Worm (Caenorhabditis elegans) whole organism, L1 larva: ENCODE data around the gene zipt-15.

Experiments used
- C16A3.4 ChIP-seq: fragments of 150-350 bp; optimal IDR thresholded peaks from 2 replicates; lab custom pipeline; 2014; ENCODE audit warnings: missing biosample characterization, missing genetic modification characterization
- F16B12.6 ChIP-seq: fragments of 150-350 bp; optimal IDR thresholded peaks from 2 replicates; lab custom pipeline; 2014; ENCODE audit warnings: missing biosample characterization, missing genetic modification characterization
- Y116A8C.19 ChIP-seq: sonication (generic microtip); optimal IDR thresholded peaks from 2 replicates; lab custom pipeline; 2016; ENCODE audit warnings: missing compliant biosample characterization, missing genetic modification characterization, borderline replicate concordance
- aha-1 ChIP-seq: fragments of 150-350 bp; optimal IDR thresholded peaks from 2 replicates; lab custom pipeline; 2014; ENCODE audit warnings: missing biosample characterization, missing genetic modification characterization
- alr-1 ChIP-seq: fragments of 200-800 bp; sonication (Bioruptor generic); optimal IDR thresholded peaks from 2 replicates; lab custom pipeline; 2018; ENCODE audit warnings: borderline replicate concordance, mild to moderate bottlenecking, missing genetic modification characterization, missing compliant biosample characterization
- aly-2 ChIP-seq: fragments of 150-350 bp; optimal IDR thresholded peaks from 2 replicates; lab custom pipeline; 2014; ENCODE audit warnings: missing biosample characterization, missing genetic modification characterization
- ama-1 ChIP-seq: fragments of 150-350 bp; optimal IDR thresholded peaks from 2 replicates; lab custom pipeline; 2014
- blmp-1 ChIP-seq: fragments of 150-350 bp; optimal IDR thresholded peaks from 2 replicates; lab custom pipeline; 2014; ENCODE audit warnings: missing biosample characterization, missing genetic modification characterization
- ceh-82 ChIP-seq, 3 experiments: fragments of 150-350 bp in 1 of 3; sonication (generic microtip) in 2 of 3; optimal IDR thresholded peaks; 2 replicates each; lab custom pipeline; 2014 to 2017; ENCODE audit warnings: missing biosample characterization in 3 of 3, missing genetic modification characterization in 3 of 3
- ceh-88 ChIP-seq: fragments of 200-800 bp; sonication (Bioruptor generic); IDR thresholded peaks from 2 replicates; pipeline ENCODE4 v1.3.6; 2022; ENCODE audit warnings: missing genetic modification characterization, missing compliant biosample characterization
- ceh-90 ChIP-seq: sonication (generic microtip); optimal IDR thresholded peaks from 2 replicates; lab custom pipeline; 2016; ENCODE audit warnings: missing genetic modification characterization, missing compliant biosample characterization
- ces-1 ChIP-seq: fragments of 150-350 bp; optimal IDR thresholded peaks from 2 replicates; lab custom pipeline; 2014; ENCODE audit warnings: missing biosample characterization, missing genetic modification reagents, missing genetic modification characterization
- dpl-1 ChIP-seq, 3 experiments: fragments of 150-350 bp in 2 of 3; sonication (generic microtip) in 1 of 3; optimal IDR thresholded peaks; 2 replicates each; lab custom pipeline; 2014 to 2017; ENCODE audit warnings: missing biosample characterization in 3 of 3, missing genetic modification characterization in 3 of 3, missing genetic modification reagents in 3 of 3
- dsc-1 ChIP-seq: sonication (generic microtip); optimal IDR thresholded peaks from 2 replicates; lab custom pipeline; 2016; ENCODE audit warnings: mild to moderate bottlenecking, missing genetic modification characterization, missing compliant biosample characterization
- efl-1 ChIP-seq, 4 experiments: fragments of 150-350 bp; optimal IDR thresholded peaks in 3 of 4; peaks in 1 of 4; 1 replicate in 1 of 4; 2 replicates in 3 of 4; lab custom pipeline; 2014; ENCODE audit warnings: missing biosample characterization in 2 of 4, missing genetic modification characterization in 2 of 4, missing genetic modification reagents in 2 of 4
- egl-13 ChIP-seq: sonication (generic microtip); optimal IDR thresholded peaks from 2 replicates; lab custom pipeline; 2016; ENCODE audit warnings: missing genotype, missing genetic modification reagents, missing genetic modification characterization, missing compliant biosample characterization
- elt-2 ChIP-seq: sonication (generic microtip); optimal IDR thresholded peaks from 2 replicates; lab custom pipeline; 2016; ENCODE audit warnings: missing genetic modification characterization, mild to moderate bottlenecking, inconsistent platforms, missing compliant biosample characterization, missing genetic modification reagents
- elt-3 ChIP-seq, 6 experiments: fragments of 150-350 bp in 1 of 6; sonication (generic microtip); optimal IDR thresholded peaks; 2 replicates each; lab custom pipeline; 2017 to 2018; ENCODE audit warnings: missing biosample characterization in 6 of 6, missing genetic modification characterization in 6 of 6, inconsistent platforms in 1 of 6
- fkh-4 ChIP-seq: sonication (generic microtip); optimal IDR thresholded peaks from 2 replicates; lab custom pipeline; 2016; ENCODE audit warnings: missing compliant biosample characterization, missing genetic modification characterization, borderline replicate concordance
- fkh-8 ChIP-seq: sonication (generic microtip); optimal IDR thresholded peaks from 2 replicates; lab custom pipeline; 2016; ENCODE audit warnings: mild to moderate bottlenecking, missing genetic modification characterization, missing compliant biosample characterization
- grh-1 ChIP-seq: fragments of 200-800 bp; sonication (Bioruptor generic); IDR thresholded peaks from 2 replicates; pipeline ENCODE4 v1.3.6; 2022; ENCODE audit warnings: missing genetic modification reagents, missing genetic modification characterization, missing compliant biosample characterization
- hlh-17 ChIP-seq: fragments of 200-800 bp; sonication (Bioruptor generic); optimal IDR thresholded peaks from 2 replicates; lab custom pipeline; 2018; ENCODE audit warnings: missing genetic modification characterization, mild to moderate bottlenecking, missing compliant biosample characterization, moderate library complexity, borderline replicate concordance
- hlh-4 ChIP-seq: sonication (generic microtip); optimal IDR thresholded peaks from 2 replicates; lab custom pipeline; 2016; ENCODE audit warnings: mild to moderate bottlenecking, missing genetic modification characterization, missing compliant biosample characterization
- hpl-2 ChIP-seq: fragments of 150-350 bp; optimal IDR thresholded peaks from 2 replicates; lab custom pipeline; 2014; ENCODE audit warnings: missing biosample characterization, missing genetic modification reagents, missing genetic modification characterization
- lin-13 ChIP-seq: fragments of 150-350 bp; optimal IDR thresholded peaks from 2 replicates; lab custom pipeline; 2014; ENCODE audit warnings: missing biosample characterization, missing genetic modification reagents, missing genetic modification characterization
- lin-14 ChIP-seq: fragments of 200-800 bp; sonication (Bioruptor generic); optimal IDR thresholded peaks from 2 replicates; lab custom pipeline; 2018; ENCODE audit warnings: mild to moderate bottlenecking, missing genetic modification characterization, moderate library complexity, missing compliant biosample characterization
- lin-15B ChIP-seq: fragments of 150-350 bp; sonication (generic microtip); optimal IDR thresholded peaks from 3 replicates; lab custom pipeline; 2014; ENCODE audit warnings: missing biosample characterization, missing genetic modification characterization
- lsy-2 ChIP-seq, 2 experiments: fragments of 150-350 bp; optimal IDR thresholded peaks; 2 replicates each; lab custom pipeline; 2014; ENCODE audit warnings: missing biosample characterization in 2 of 2, missing genetic modification characterization in 2 of 2
- mab-9 ChIP-seq: fragments of 200-800 bp; sonication (Bioruptor generic); IDR thresholded peaks from 2 replicates; pipeline ENCODE4 v1.3.6; 2022; ENCODE audit warnings: missing genetic modification reagents, missing genetic modification characterization, missing compliant biosample characterization
- nhr-12 ChIP-seq: sonication (generic microtip); optimal IDR thresholded peaks from 2 replicates; lab custom pipeline; 2017; ENCODE audit warnings: missing biosample characterization, missing genetic modification characterization
- nhr-19 ChIP-seq: fragments of 200-800 bp; sonication (Bioruptor generic); conservative IDR thresholded peaks from 2 replicates; pipeline ENCODE4 v1.3.6; 2022; ENCODE audit warnings: missing genetic modification characterization, missing compliant biosample characterization
- nhr-20 ChIP-seq: sonication (generic microtip); optimal IDR thresholded peaks from 2 replicates; lab custom pipeline; 2016; ENCODE audit warnings: mild to moderate bottlenecking, missing genetic modification characterization, missing compliant biosample characterization
- nhr-47 ChIP-seq: sonication (generic microtip); optimal IDR thresholded peaks from 2 replicates; lab custom pipeline; 2016; ENCODE audit warnings: mild to moderate bottlenecking, missing genetic modification characterization, moderate library complexity, missing compliant biosample characterization
- nhr-71 ChIP-seq: sonication (generic microtip); optimal IDR thresholded peaks from 2 replicates; lab custom pipeline; 2016; ENCODE audit warnings: mild to moderate bottlenecking, missing genetic modification characterization, moderate library complexity, missing compliant biosample characterization
- nhr-85 ChIP-seq: sonication (generic microtip); peaks from one replicate; lab custom pipeline; 2016; ENCODE audit warnings: missing genetic modification characterization, inconsistent platforms, missing compliant biosample characterization
- nhr-90 ChIP-seq: sonication (generic microtip); optimal IDR thresholded peaks from 2 replicates; lab custom pipeline; 2016; ENCODE audit warnings: mild to moderate bottlenecking, missing genetic modification characterization, missing compliant biosample characterization; ENCODE audit not compliant: poor library complexity
- pax-3 ChIP-seq: fragments of 200-800 bp; sonication (Bioruptor generic); optimal IDR thresholded peaks from 2 replicates; lab custom pipeline; 2018; ENCODE audit warnings: mild to moderate bottlenecking, missing genetic modification characterization, moderate library complexity, missing compliant biosample characterization
- pqm-1 ChIP-seq: sonication (generic microtip); optimal IDR thresholded peaks from 3 replicates; lab custom pipeline; 2017; ENCODE audit warnings: missing biosample characterization, missing genetic modification characterization
- snu-23 ChIP-seq: sonication (generic microtip); optimal IDR thresholded peaks from 2 replicates; lab custom pipeline; 2016; ENCODE audit warnings: missing genetic modification characterization, missing compliant biosample characterization
- swsn-7 ChIP-seq: sonication (generic microtip); optimal IDR thresholded peaks from 2 replicates; lab custom pipeline; 2016; ENCODE audit warnings: missing genetic modification characterization, missing compliant biosample characterization
- tbx-2 ChIP-seq: sonication (generic microtip); optimal IDR thresholded peaks from 2 replicates; lab custom pipeline; 2016; ENCODE audit warnings: missing genetic modification characterization, missing compliant biosample characterization
- unc-98 ChIP-seq: fragments of 200-800 bp; sonication (Bioruptor generic); IDR thresholded peaks from 2 replicates; pipeline ENCODE4 v1.3.6; 2022; ENCODE audit warnings: missing genetic modification characterization, missing compliant biosample characterization
- xbp-1 ChIP-seq: sonication (generic microtip); optimal IDR thresholded peaks from 2 replicates; lab custom pipeline; 2016; ENCODE audit warnings: missing genetic modification characterization, missing compliant biosample characterization
- ztf-11 ChIP-seq, 2 experiments: sonication (generic microtip); optimal IDR thresholded peaks; 2 replicates each; lab custom pipeline; 2016 to 2017; ENCODE audit warnings: missing genetic modification characterization in 2 of 2, missing biosample characterization in 1 of 2, missing compliant biosample characterization in 1 of 2

zipt-15 gene

DNA sequence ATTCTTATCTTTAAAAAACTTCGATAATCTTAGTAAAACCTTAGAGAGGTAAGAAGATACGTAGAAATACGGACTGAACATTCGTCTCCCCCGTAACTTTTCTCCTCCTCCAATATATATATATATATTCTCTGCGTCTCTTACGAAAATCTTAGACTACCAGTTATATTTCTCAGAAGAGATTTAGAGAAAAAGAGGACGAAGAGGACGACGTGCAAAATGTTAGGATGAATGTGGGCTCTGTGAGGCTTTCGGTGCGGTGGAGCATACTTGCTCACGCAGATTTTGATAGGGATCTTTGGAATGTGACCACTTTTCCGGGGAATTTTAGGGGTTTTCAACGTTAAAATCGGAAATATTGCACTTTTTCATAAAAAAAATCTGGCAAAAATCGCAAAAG is 3.7 kb upstream of the zipt-15 start (continued):
- TF ChIP-seq C16A3.4 (tag; lab: Kevin White, UChicago) (peak; percentile 72), blmp-1 (tag; lab: Kevin White, UChicago) (peak; percentile 20), hlh-4 (tag; lab: Kevin White, UChicago) (no peak), lin-13 (GFP tag; lab: Kevin White, UChicago) (peak; percentile 48), nhr-12 (no peak), lsy-2 (tag; optimal IDR thresholded peaks at IDR 0.05; lab: Kevin White, UChicago) (peak; percentile 81 to 88), efl-1 (optimal IDR thresholded peaks at IDR 0.05; lab: Kevin White, UChicago) (peak; percentile 79 to 81), efl-1 (GFP tag; optimal IDR thresholded peaks at IDR 0.05 in 1 of 2; lab: Kevin White, UChicago) (peak; percentile 74 to 95), pqm-1 (no peak), swsn-7 (tag; lab: Kevin White, UChicago) (peak; percentile 77), hpl-2 (no peak), dsc-1 (peak; percentile 69), egl-13 (tag; lab: Kevin White, UChicago) (peak; percentile 23), nhr-20 (peak; percentile 56), F16B12.6 (peak; percentile 25), fkh-4 (tag; lab: Kevin White, UChicago) (no peak), alr-1 (no peak), aha-1 (tag; lab: Kevin White, UChicago) (peak; percentile 90), pax-3 (tag; lab: Kevin White, UChicago) (no peak), Y116A8C.19 (tag; lab: Kevin White, UChicago) (no peak), unc-98 (GFP tag; lab: Robert Waterston, UW) (no peak), aly-2 (peak; percentile 40), ceh-88 (GFP tag; lab: Robert Waterston, UW) (no peak; the same call in 1 of the 2 replicates), nhr-47 (tag; lab: Kevin White, UChicago) (peak; percentile 80), grh-1 (GFP tag; lab: Robert Waterston, UW) (no peak), elt-2 (no peak), hlh-17 (GFP tag; lab: Kevin White, UChicago) (no peak), lin-14 (GFP tag; lab: Kevin White, UChicago) (no peak), snu-23 (GFP tag; lab: Kevin White, UChicago) (peak; percentile 84), ces-1 (GFP tag; lab: Kevin White, UChicago) (no peak), nhr-71 (tag; lab: Kevin White, UChicago) (peak; percentile 85)

DNA sequence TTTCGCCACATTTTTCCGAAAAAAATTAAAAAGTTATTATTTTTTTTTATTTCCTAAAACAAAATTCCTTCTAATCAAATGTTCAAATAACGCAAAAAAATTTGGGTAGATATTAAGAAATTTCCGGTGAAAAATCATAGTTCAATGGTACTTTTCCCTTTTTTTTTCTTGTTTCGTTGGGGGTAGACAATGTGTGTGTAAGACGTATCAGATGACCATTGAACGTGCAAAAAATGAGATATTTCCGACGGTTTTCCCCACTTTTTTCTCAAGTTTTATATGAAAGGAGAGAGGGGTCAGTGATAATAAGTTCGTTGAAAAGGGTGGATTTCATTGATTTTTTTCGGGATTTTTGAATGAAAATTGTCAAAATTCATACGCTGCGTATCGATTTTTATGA is 1.4 kb upstream of the zipt-15 start:
- TF ChIP-seq ztf-11 (tag; optimal IDR thresholded peaks at IDR 0.05; lab: Kevin White, UChicago) (no peak), lin-15B (tag; lab: Kevin White, UChicago) (no peak), unc-98 (GFP tag; lab: Robert Waterston, UW) (no peak), egl-13 (tag; lab: Kevin White, UChicago) (no peak), elt-3 (tag; optimal IDR thresholded peaks at IDR 0.05; lab: Kevin White, UChicago) (peak in 1 of 6 experiments; percentile 44), swsn-7 (tag; lab: Kevin White, UChicago) (no peak), blmp-1 (tag; lab: Kevin White, UChicago) (peak; percentile 88)

DNA sequence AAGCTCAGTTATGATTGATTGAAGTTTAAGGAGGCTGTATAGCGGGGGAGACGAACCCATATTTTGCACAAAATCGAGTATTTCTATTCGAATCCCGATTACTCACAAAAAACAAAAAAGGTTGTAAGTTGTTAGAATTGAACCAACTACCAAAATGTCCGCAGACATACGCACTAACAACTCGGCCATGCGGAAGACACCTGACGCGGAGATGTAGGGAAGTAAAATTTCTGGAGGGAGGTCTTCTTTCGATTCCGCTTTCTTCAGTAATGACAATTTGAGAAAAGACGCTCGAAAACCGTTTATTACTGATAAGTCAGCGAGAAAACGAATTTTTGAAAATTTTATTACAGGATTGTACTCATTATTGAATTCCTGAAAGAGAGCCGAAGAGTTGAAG is 6.9 kb downstream of the zipt-15 start:
- TF ChIP-seq ama-1 (lab: Kevin White, UChicago) (no peak), nhr-85 (tag; lab: Kevin White, UChicago) (peak; percentile 40), efl-1 (optimal IDR thresholded peaks at IDR 0.05; lab: Kevin White, UChicago) (no peak), efl-1 (GFP tag; optimal IDR thresholded peaks at IDR 0.05 in 1 of 2; lab: Kevin White, UChicago) (peak in 1 of 2 experiments; percentile 89)
- TF ChIP-seq, all 84 proteins: peak for 2

DNA sequence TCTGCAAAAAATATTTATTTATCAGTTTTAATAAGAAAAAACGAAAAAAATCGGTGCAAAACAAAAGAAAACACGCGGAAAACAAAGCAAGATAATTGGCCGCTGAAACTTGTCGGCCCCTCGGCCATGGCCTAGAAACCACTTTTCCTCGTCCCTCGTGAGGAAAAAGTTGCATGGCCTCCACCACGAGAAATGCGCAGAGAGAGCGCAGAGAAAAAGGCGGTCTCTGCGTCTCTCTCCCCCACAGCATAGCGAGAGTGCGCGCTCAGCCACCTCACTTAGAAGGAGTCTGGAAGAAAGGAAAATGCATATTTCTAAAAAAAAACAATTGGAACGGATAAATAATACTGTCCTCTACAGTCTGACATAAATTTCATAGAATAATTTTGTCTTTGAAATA is 11.4 kb downstream of the zipt-15 start:
- TF ChIP-seq tbx-2: peak; percentile 53
- TF ChIP-seq ceh-82 (tag; optimal IDR thresholded peaks at IDR 0.05; lab: Kevin White, UChicago): peak; percentile 7 to 29 (median 22)
- TF ChIP-seq nhr-20: peak; percentile 26
- peak; percentile 44 for TF ChIP-seq xbp-1 (tag; lab: Kevin White, UChicago)
- TF ChIP-seq lsy-2 (tag; optimal IDR thresholded peaks at IDR 0.05; lab: Kevin White, UChicago): peak in 1 of 2 experiments; percentile 7
- TF ChIP-seq unc-98 (GFP tag; lab: Robert Waterston, UW): peak; percentile 57
- peak; percentile 60 for TF ChIP-seq snu-23 (GFP tag; lab: Kevin White, UChicago)
- peak; percentile 0 for TF ChIP-seq elt-2
- TF ChIP-seq ceh-90: peak; percentile 58
- peak in 2 of 3 experiments; percentile 46 to 52 for TF ChIP-seq dpl-1 (GFP tag; optimal IDR thresholded peaks at IDR 0.05; lab: Kevin White, UChicago)
- peak; percentile 63 for TF ChIP-seq nhr-85 (tag; lab: Kevin White, UChicago)
- peak; percentile 68 to 70 for TF ChIP-seq efl-1 (optimal IDR thresholded peaks at IDR 0.05; lab: Kevin White, UChicago)
- peak; percentile 51 to 92 for TF ChIP-seq efl-1 (GFP tag; optimal IDR thresholded peaks at IDR 0.05 in 1 of 2; lab: Kevin White, UChicago)
- TF ChIP-seq ztf-11 (tag; optimal IDR thresholded peaks at IDR 0.05; lab: Kevin White, UChicago): peak in 1 of 2 experiments; percentile 12
- peak; percentile 45; the same call in 1 of the 2 replicates for TF ChIP-seq ceh-88 (GFP tag; lab: Robert Waterston, UW)
- TF ChIP-seq nhr-90 (tag; lab: Kevin White, UChicago): peak; percentile 46
- peak; percentile 50 for TF ChIP-seq nhr-19
- peak; percentile 70; the same call in 1 of the 2 replicates for TF ChIP-seq mab-9
- peak; percentile 8 for TF ChIP-seq fkh-8
- TF ChIP-seq nhr-47 (tag; lab: Kevin White, UChicago): peak; percentile 75
- peak; percentile 41 for TF ChIP-seq dsc-1
